Fruit fly (Drosophila melanogaster): ENCODE measurements around the gene CG3288.

CG3288 gene

DNA sequence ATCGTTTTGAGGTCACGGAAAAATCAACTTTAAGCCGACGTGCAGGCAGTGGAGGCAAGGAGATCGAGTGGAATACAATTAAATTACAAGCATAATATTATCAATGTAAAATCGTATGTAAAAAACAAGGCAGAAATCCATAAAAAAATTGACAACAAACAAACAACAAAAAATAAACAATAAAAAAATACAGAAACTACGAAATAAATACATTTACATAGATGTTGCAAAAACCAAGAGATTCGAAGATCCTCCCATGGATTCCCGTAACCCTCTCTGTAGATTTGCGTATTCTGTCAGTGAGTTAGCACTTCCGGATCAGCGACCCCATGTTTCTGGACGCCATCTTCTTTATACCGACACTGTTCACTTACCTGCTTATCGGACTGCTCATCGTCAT lies at the start of gene CG3288:
TSS of gene CG3288 (plus strand) at position 301 of the 400 bp plus-strand sequence.
- TF ChIP-seq kay (GFP tag; ENCODE audit: borderline replicate concordance) = no peak
- no peak for TF ChIP-seq Crg-1 (GFP tag; optimal IDR thresholded peaks at IDR 0.05)
- no peak for TF ChIP-seq CG12768 (GFP tag; optimal IDR thresholded peaks at IDR 0.05)
- TF ChIP-seq bab1 (GFP tag; optimal IDR thresholded peaks at IDR 0.05) = no peak
- no peak for TF ChIP-seq CG1620 (GFP tag; optimal IDR thresholded peaks at IDR 0.05)
- TF ChIP-seq ovo (GFP tag; optimal IDR thresholded peaks at IDR 0.05) = no peak
- no peak for TF ChIP-seq Clk (GFP tag; optimal IDR thresholded peaks at IDR 0.05)
- no peak for TF ChIP-seq CG7101 (tag; optimal IDR thresholded peaks at IDR 0.05)
- no peak for TF ChIP-seq pad (GFP tag; optimal IDR thresholded peaks at IDR 0.05)
- TF ChIP-seq CG7045 (GFP tag; optimal IDR thresholded peaks at IDR 0.05) = no peak
- no peak for TF ChIP-seq CG14711 (tag; optimal IDR thresholded peaks at IDR 0.05)
- no peak for TF ChIP-seq tj (GFP tag; optimal IDR thresholded peaks at IDR 0.05)
- no peak for TF ChIP-seq cic (GFP tag; optimal IDR thresholded peaks at IDR 0.05)
- no peak for TF ChIP-seq CG5204 (GFP tag; optimal IDR thresholded peaks at IDR 0.05)
- no peak for TF ChIP-seq Hr96 (GFP tag; optimal IDR thresholded peaks at IDR 0.05)
- TF ChIP-seq cnc (optimal IDR thresholded peaks at IDR 0.05) = no peak
- TF ChIP-seq Mnt (GFP tag; optimal IDR thresholded peaks at IDR 0.05) = no peak
- no peak for TF ChIP-seq CG11617 (GFP tag; optimal IDR thresholded peaks at IDR 0.05)

DNA sequence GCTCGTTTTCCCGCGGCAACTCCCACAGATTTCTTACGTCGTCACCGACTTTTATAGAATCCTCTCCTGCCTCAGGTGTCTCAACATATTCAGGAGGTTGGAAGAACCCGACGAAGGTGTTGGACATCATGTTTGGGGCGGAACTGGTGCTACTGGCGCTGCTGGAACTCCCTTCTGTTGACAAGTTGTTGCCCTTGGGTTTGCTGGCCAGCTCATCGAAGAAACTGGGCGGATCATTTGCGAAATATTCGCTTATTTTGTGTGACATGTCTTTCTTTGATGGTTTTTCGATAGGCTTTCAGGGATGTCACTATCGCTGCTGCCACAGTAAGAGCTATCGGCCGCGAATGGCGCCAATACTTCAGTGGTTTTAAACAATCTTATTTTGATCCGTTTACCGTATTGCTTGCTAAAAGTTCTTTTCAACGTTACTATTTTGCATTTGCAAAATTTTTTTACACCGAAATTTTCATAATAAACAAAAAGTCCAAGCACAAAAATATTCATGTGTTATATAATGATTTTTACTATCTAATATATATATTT lies 48.1 kb upstream of the CG3288 start, which contains the start of gene CG11396:
TSS of gene CG11396 (minus strand) at position 303 of the 546 bp plus-strand sequence.
- TF ChIP-seq bab1 (GFP tag; optimal IDR thresholded peaks at IDR 0.05) (peak; percentile 34), CG7045 (GFP tag; optimal IDR thresholded peaks at IDR 0.05) (no peak)

DNA sequence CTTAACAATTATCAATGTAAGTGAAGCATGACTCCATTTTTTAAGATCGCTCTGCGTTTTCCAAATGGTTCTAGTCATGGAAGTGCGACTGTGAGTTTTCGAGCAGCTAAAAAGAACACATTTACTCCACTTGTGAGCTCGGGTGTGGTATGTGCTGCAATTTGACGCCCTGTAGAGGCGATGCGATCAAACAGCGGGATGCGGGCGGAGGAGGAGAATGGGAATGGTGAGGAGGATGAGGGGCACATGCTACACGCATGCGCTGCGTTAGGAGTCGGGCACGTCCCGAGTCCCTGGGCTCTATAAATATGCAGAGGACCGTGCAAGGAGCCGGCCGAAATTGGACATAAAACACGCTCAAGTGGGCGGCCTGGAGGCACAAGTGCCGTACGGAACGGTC lies 46.7 kb upstream of the CG3288 start:
- TF ChIP-seq pad (GFP tag; optimal IDR thresholded peaks at IDR 0.05) (no peak), CG1620 (GFP tag; optimal IDR thresholded peaks at IDR 0.05) (no peak), CG7045 (GFP tag; optimal IDR thresholded peaks at IDR 0.05) (no peak), cic (GFP tag; optimal IDR thresholded peaks at IDR 0.05) (no peak), CG5204 (GFP tag; optimal IDR thresholded peaks at IDR 0.05) (no peak), Hr96 (GFP tag; optimal IDR thresholded peaks at IDR 0.05) (no peak), cnc (optimal IDR thresholded peaks at IDR 0.05) (no peak), kay (GFP tag; ENCODE audit: borderline replicate concordance) (no peak), CG14711 (tag; optimal IDR thresholded peaks at IDR 0.05) (no peak), ovo (GFP tag; optimal IDR thresholded peaks at IDR 0.05) (no peak), tj (GFP tag; optimal IDR thresholded peaks at IDR 0.05) (no peak), CG11617 (GFP tag; optimal IDR thresholded peaks at IDR 0.05) (no peak), CG12768 (GFP tag; optimal IDR thresholded peaks at IDR 0.05) (no peak), bab1 (GFP tag; optimal IDR thresholded peaks at IDR 0.05) (no peak), Mnt (GFP tag; optimal IDR thresholded peaks at IDR 0.05) (no peak), toe (GFP tag; optimal IDR thresholded peaks at IDR 0.05) (no peak), Crg-1 (GFP tag; optimal IDR thresholded peaks at IDR 0.05) (no peak), Clk (GFP tag; optimal IDR thresholded peaks at IDR 0.05) (no peak), CG7101 (tag; optimal IDR thresholded peaks at IDR 0.05) (no peak)

DNA sequence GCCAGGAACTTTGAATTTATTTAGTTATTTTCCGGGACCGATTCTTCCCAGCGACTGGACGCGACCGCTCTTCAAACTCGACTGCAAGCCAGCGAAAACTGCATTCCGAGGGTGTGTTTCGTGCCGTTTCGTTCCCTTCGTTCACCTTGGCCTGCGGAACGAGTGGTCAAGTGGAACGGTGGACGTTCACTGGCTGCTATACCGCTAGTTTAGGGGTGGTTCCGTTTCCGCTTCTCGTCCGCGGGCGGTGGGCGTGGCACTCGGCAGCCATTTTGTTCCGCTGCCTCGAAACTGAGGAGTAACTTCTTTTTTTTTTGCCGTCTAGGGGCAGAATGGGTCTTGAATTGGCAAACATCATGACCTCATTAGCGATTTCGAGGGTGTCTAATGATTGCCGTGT lies 43.3 kb upstream of the CG3288 start, which contains the start of gene Six4:
TSS of gene Six4 (minus strand) at position 85 of the 400 bp plus-strand sequence.
- peak; percentile 22 for TF ChIP-seq Mnt (GFP tag; optimal IDR thresholded peaks at IDR 0.05)
- TF ChIP-seq CG14711 (tag; optimal IDR thresholded peaks at IDR 0.05) = no peak
- no peak for TF ChIP-seq Clk (GFP tag; optimal IDR thresholded peaks at IDR 0.05)
- TF ChIP-seq CG7101 (tag; optimal IDR thresholded peaks at IDR 0.05) = peak; percentile 10
- TF ChIP-seq Hr96 (GFP tag; optimal IDR thresholded peaks at IDR 0.05) = peak; percentile 29
- TF ChIP-seq ovo (GFP tag; optimal IDR thresholded peaks at IDR 0.05) = peak; percentile 13
- TF ChIP-seq CG5204 (GFP tag; optimal IDR thresholded peaks at IDR 0.05) = no peak
- TF ChIP-seq pad (GFP tag; optimal IDR thresholded peaks at IDR 0.05) = peak; percentile 34
- peak; percentile 41 for TF ChIP-seq CG11617 (GFP tag; optimal IDR thresholded peaks at IDR 0.05)
- no peak for TF ChIP-seq CG33017 (tag; optimal IDR thresholded peaks at IDR 0.05)
- peak; percentile 20 for TF ChIP-seq Crg-1 (GFP tag; optimal IDR thresholded peaks at IDR 0.05)
- TF ChIP-seq tj (GFP tag; optimal IDR thresholded peaks at IDR 0.05) = peak; percentile 62
- TF ChIP-seq CG12768 (GFP tag; optimal IDR thresholded peaks at IDR 0.05) = no peak
- peak; percentile 43 for TF ChIP-seq bab1 (GFP tag; optimal IDR thresholded peaks at IDR 0.05)

DNA sequence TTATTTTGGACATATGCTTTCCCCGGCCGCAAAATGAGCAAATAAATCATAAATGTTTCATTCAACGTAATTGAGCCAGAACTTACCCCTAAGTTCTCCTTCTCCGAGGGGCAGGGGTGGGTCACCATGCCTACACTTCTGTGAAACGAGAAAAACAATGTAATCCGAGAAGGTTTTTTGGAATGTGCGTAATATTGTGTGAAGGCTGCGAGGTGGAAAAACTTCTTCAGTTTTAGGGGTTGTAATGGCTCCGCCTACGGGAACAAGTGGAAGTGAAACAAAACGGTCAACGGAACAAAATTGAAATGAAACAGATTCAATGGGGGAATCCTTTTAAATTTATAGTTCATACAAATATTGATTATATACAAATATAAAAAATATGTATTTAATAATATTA lies 39.2 kb upstream of the CG3288 start:
- no peak for TF ChIP-seq CG5204 (GFP tag; optimal IDR thresholded peaks at IDR 0.05)
- TF ChIP-seq CG14711 (tag; optimal IDR thresholded peaks at IDR 0.05) = no peak
- no peak for TF ChIP-seq Hr96 (GFP tag; optimal IDR thresholded peaks at IDR 0.05)
- no peak for TF ChIP-seq kay (GFP tag; ENCODE audit: borderline replicate concordance)
- no peak for TF ChIP-seq CG7101 (tag; optimal IDR thresholded peaks at IDR 0.05)
- TF ChIP-seq CG11617 (GFP tag; optimal IDR thresholded peaks at IDR 0.05) = no peak
- TF ChIP-seq ovo (GFP tag; optimal IDR thresholded peaks at IDR 0.05) = no peak
- TF ChIP-seq toe (GFP tag; optimal IDR thresholded peaks at IDR 0.05) = no peak
- TF ChIP-seq Mnt (GFP tag; optimal IDR thresholded peaks at IDR 0.05) = no peak
- no peak for TF ChIP-seq CG7045 (GFP tag; optimal IDR thresholded peaks at IDR 0.05)
- TF ChIP-seq cic (GFP tag; optimal IDR thresholded peaks at IDR 0.05) = no peak
- TF ChIP-seq CG12768 (GFP tag; optimal IDR thresholded peaks at IDR 0.05) = no peak
- TF ChIP-seq cnc (optimal IDR thresholded peaks at IDR 0.05) = no peak
- no peak for TF ChIP-seq CG33017 (tag; optimal IDR thresholded peaks at IDR 0.05)
- TF ChIP-seq tj (GFP tag; optimal IDR thresholded peaks at IDR 0.05) = no peak
- TF ChIP-seq bab1 (GFP tag; optimal IDR thresholded peaks at IDR 0.05) = no peak
- TF ChIP-seq Clk (GFP tag; optimal IDR thresholded peaks at IDR 0.05) = no peak
- no peak for TF ChIP-seq CG1620 (GFP tag; optimal IDR thresholded peaks at IDR 0.05)
- no peak for TF ChIP-seq Crg-1 (GFP tag; optimal IDR thresholded peaks at IDR 0.05)
- TF ChIP-seq pad (GFP tag; optimal IDR thresholded peaks at IDR 0.05) = no peak

DNA sequence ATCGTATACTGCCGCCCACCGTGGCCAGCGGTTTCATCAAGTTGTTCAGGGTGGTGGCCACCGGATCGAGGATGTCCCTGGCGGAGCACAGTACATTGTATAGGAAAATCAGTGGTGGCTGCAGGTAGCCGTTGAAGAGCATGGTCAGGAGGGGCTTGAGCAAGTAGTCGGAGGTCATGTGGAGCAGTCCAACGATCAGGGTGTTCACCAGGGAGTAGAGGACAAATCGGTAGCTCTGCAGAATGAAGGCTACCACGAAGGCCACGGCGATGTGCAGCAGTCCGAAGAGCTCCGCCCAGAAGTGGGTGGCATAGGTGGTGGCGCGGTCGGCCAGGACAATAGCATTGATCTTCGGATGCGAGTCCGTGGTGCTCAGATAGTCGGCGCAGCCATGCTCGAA lies 38.6 kb upstream of the CG3288 start:
- TF ChIP-seq cic (GFP tag; optimal IDR thresholded peaks at IDR 0.05) (no peak), Mnt (GFP tag; optimal IDR thresholded peaks at IDR 0.05) (no peak), tj (GFP tag; optimal IDR thresholded peaks at IDR 0.05) (no peak), CG7045 (GFP tag; optimal IDR thresholded peaks at IDR 0.05) (no peak), CG7101 (tag; optimal IDR thresholded peaks at IDR 0.05) (no peak), bab1 (GFP tag; optimal IDR thresholded peaks at IDR 0.05) (no peak), CG11617 (GFP tag; optimal IDR thresholded peaks at IDR 0.05) (no peak), CG33017 (tag; optimal IDR thresholded peaks at IDR 0.05) (no peak), Hr96 (GFP tag; optimal IDR thresholded peaks at IDR 0.05) (no peak), Clk (GFP tag; optimal IDR thresholded peaks at IDR 0.05) (no peak), pad (GFP tag; optimal IDR thresholded peaks at IDR 0.05) (no peak), Crg-1 (GFP tag; optimal IDR thresholded peaks at IDR 0.05) (no peak), toe (GFP tag; optimal IDR thresholded peaks at IDR 0.05) (no peak), CG14711 (tag; optimal IDR thresholded peaks at IDR 0.05) (no peak), ovo (GFP tag; optimal IDR thresholded peaks at IDR 0.05) (no peak), kay (GFP tag; ENCODE audit: borderline replicate concordance) (no peak), CG12768 (GFP tag; optimal IDR thresholded peaks at IDR 0.05) (no peak), CG5204 (GFP tag; optimal IDR thresholded peaks at IDR 0.05) (no peak), CG1620 (GFP tag; optimal IDR thresholded peaks at IDR 0.05) (no peak), cnc (optimal IDR thresholded peaks at IDR 0.05) (no peak)
